Worm (Caenorhabditis elegans): ENCODE data around the gene H20E11.3.

DNA sequence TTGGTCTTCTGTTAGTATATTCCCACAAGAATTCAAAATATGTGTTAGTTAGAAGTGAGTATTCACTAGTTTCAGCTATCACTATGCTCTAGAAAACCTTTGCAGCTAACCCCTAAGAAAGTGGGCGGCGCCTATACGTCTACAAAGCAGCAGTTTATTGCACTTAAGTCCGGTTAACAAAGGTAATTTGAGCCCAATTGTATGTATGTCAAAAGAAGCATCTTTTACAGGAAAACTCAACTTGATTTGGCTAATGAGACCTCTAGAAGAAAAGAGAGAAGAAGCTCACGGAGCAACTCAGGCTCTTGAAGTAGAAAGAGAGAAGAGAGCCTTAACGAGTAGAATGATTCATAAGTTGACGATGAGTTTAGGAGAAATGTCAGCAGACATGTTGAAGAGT is 28.1 kb downstream of the H20E11.3 start:
- no peak for TF ChIP-seq ztf-11 (tag; optimal IDR thresholded peaks at IDR 0.05)
- no peak for TF ChIP-seq elt-3 (tag; optimal IDR thresholded peaks at IDR 0.05)
- TF ChIP-seq nhr-20 (tag; optimal IDR thresholded peaks at IDR 0.05) = no peak
- no peak for TF ChIP-seq unc-130 (tag; optimal IDR thresholded peaks at IDR 0.05)
- no peak for TF ChIP-seq aha-1 (tag; optimal IDR thresholded peaks at IDR 0.05)
- TF ChIP-seq skn-1 (tag; optimal IDR thresholded peaks at IDR 0.05) = no peak

All from whole organism, L1 larva.